Fruit fly (Drosophila melanogaster) whole organism, prepupa: ENCODE results near the gene Pex7.

Source experiments
- Blimp-1 ChIP-seq: fragments of 200-800 bp; sonication (Bioruptor generic); optimal IDR thresholded peaks from 3 replicates; lab custom pipeline; 2017; ENCODE audit warnings: missing biosample characterization, missing genetic modification characterization, mild to moderate bottlenecking, moderate library complexity, missing genetic modification reagents
- CG10631 ChIP-seq: fragments of 200-800 bp; sonication (Bioruptor generic); optimal IDR thresholded peaks from 2 replicates; lab custom pipeline; 2016; ENCODE audit warnings: missing biosample characterization, missing genetic modification characterization
- CG10669 ChIP-seq: fragments of 200-800 bp; sonication (Bioruptor generic); optimal IDR thresholded peaks from 3 replicates; lab custom pipeline; 2018; ENCODE audit warnings: missing biosample characterization, mild to moderate bottlenecking, missing genetic modification characterization, moderate library complexity
- CG11294 ChIP-seq: fragments of 200-800 bp; sonication (Bioruptor generic); IDR thresholded peaks from 2 replicates; pipeline ENCODE4 v1.3.6; 2022; ENCODE audit warnings: missing biosample characterization, missing genetic modification characterization
- CG11762 ChIP-seq: fragments of 200-800 bp; sonication (Bioruptor generic); optimal IDR thresholded peaks from 3 replicates; lab custom pipeline; 2016; ENCODE audit warnings: missing biosample characterization, missing genetic modification characterization; ENCODE audit not compliant: insufficient read depth
- CG11902 ChIP-seq: fragments of 200-800 bp; sonication (Bioruptor generic); optimal IDR thresholded peaks from 3 replicates; lab custom pipeline; 2016; ENCODE audit warnings: missing biosample characterization, missing genetic modification characterization
- CG1621 ChIP-seq: fragments of 200-800 bp; sonication (Bioruptor generic); optimal IDR thresholded peaks from 3 replicates; lab custom pipeline; 2018; ENCODE audit warnings: missing biosample characterization, mild to moderate bottlenecking, missing genetic modification characterization
- CG16779 ChIP-seq: fragments of 200-800 bp; sonication (Bioruptor generic); optimal IDR thresholded peaks from 3 replicates; lab custom pipeline; 2017; ENCODE audit warnings: missing biosample characterization, mild to moderate bottlenecking, missing genetic modification characterization
- CG3032 ChIP-seq: fragments of 200-800 bp; optimal IDR thresholded peaks from 2 replicates; lab custom pipeline; 2019; ENCODE audit warnings: missing biosample characterization, mild to moderate bottlenecking, missing genetic modification characterization, moderate library complexity
- CG31627 ChIP-seq: fragments of 200-800 bp; sonication (Bioruptor generic); optimal IDR thresholded peaks from 3 replicates; lab custom pipeline; 2016; ENCODE audit warnings: missing biosample characterization, missing genetic modification characterization
- CG32006 ChIP-seq: fragments of 200-800 bp; sonication (Bioruptor generic); optimal IDR thresholded peaks from 3 replicates; lab custom pipeline; 2017; ENCODE audit warnings: missing biosample characterization, mild to moderate bottlenecking, missing genetic modification characterization
- CG3919 ChIP-seq: fragments of 200-800 bp; sonication (Bioruptor generic); optimal IDR thresholded peaks from 3 replicates; lab custom pipeline; 2016; ENCODE audit warnings: missing biosample characterization, missing genetic modification characterization
- CG4318 ChIP-seq: fragments of 200-800 bp; sonication (Bioruptor generic); optimal IDR thresholded peaks from 3 replicates; lab custom pipeline; 2017; ENCODE audit warnings: missing biosample characterization, mild to moderate bottlenecking, missing genetic modification characterization
- CG6163 ChIP-seq: fragments of 200-800 bp; sonication (Bioruptor generic); IDR thresholded peaks from 3 replicates; pipeline ENCODE4 v1.3.6; 2022; ENCODE audit warnings: missing biosample characterization, missing genetic modification characterization
- CG6276 ChIP-seq: fragments of 200-800 bp; sonication (Bioruptor generic); optimal IDR thresholded peaks from 2 replicates; lab custom pipeline; 2017; ENCODE audit warnings: missing biosample characterization, mild to moderate bottlenecking, missing genetic modification characterization
- CG6792 ChIP-seq: fragments of 200-800 bp; sonication (Bioruptor generic); optimal IDR thresholded peaks from 3 replicates; lab custom pipeline; 2016; ENCODE audit warnings: missing biosample characterization, missing genetic modification characterization
- CG6854 ChIP-seq: fragments of 200-800 bp; sonication (Bioruptor generic); optimal IDR thresholded peaks from 2 replicates; lab custom pipeline; 2017; ENCODE audit warnings: missing biosample characterization, mild to moderate bottlenecking, missing genetic modification characterization
- CG7368 ChIP-seq: fragments of 200-800 bp; sonication (Bioruptor generic); optimal IDR thresholded peaks from 3 replicates; lab custom pipeline; 2016; ENCODE audit warnings: missing biosample characterization, missing genetic modification characterization
- CG8319 ChIP-seq: fragments of 200-800 bp; sonication (Bioruptor generic); optimal IDR thresholded peaks from 3 replicates; lab custom pipeline; 2016; ENCODE audit warnings: missing biosample characterization, missing genetic modification characterization
- CG8632 ChIP-seq: fragments of 200-800 bp; sonication (Bioruptor generic); optimal IDR thresholded peaks from 3 replicates; lab custom pipeline; 2016; ENCODE audit warnings: missing biosample characterization, missing genetic modification characterization
- Eip78C ChIP-seq: fragments of 200-800 bp; sonication (Bioruptor generic); peaks from one replicate; lab custom pipeline; 2016; ENCODE audit warnings: missing biosample characterization, missing genetic modification characterization
- Eip93F ChIP-seq: fragments of 200-800 bp; sonication (Bioruptor generic); optimal IDR thresholded peaks from 2 replicates; lab custom pipeline; 2016; ENCODE audit warnings: missing biosample characterization, mild to moderate bottlenecking, missing genetic modification characterization
- Ets21C ChIP-seq: fragments of 200-800 bp; sonication (Bioruptor generic); optimal IDR thresholded peaks from 3 replicates; lab custom pipeline; 2016; ENCODE audit warnings: missing biosample characterization, missing genetic modification characterization
- Gug ChIP-seq: fragments of 200-800 bp; sonication (Bioruptor generic); IDR thresholded peaks from 2 replicates; pipeline ENCODE4 v1.3.6; 2022; ENCODE audit warnings: missing biosample characterization, missing genetic modification characterization
- Hr38 ChIP-seq: sonication (Bioruptor generic); optimal IDR thresholded peaks from 2 replicates; lab custom pipeline; 2016; ENCODE audit warnings: missing biosample characterization, missing genetic modification characterization
- Hr39 ChIP-seq: fragments of 200-800 bp; sonication (Bioruptor generic); optimal IDR thresholded peaks from 2 replicates; lab custom pipeline; 2016; ENCODE audit warnings: missing biosample characterization, missing genetic modification characterization
- Met ChIP-seq: fragments of 200-800 bp; sonication (Bioruptor generic); optimal IDR thresholded peaks from 3 replicates; lab custom pipeline; 2016; ENCODE audit warnings: missing biosample characterization, missing genetic modification characterization
- OdsH ChIP-seq: fragments of 200-800 bp; sonication (Bioruptor generic); optimal IDR thresholded peaks from 3 replicates; lab custom pipeline; 2016; ENCODE audit warnings: missing biosample characterization, missing genetic modification characterization
- Smox ChIP-seq: fragments of 200-800 bp; sonication (Bioruptor generic); optimal IDR thresholded peaks from 3 replicates; lab custom pipeline; 2016; ENCODE audit warnings: missing biosample characterization, missing genetic modification characterization
- Sox15 ChIP-seq: fragments of 200-800 bp; sonication (Bioruptor generic); optimal IDR thresholded peaks from 3 replicates; lab custom pipeline; 2016; ENCODE audit warnings: missing biosample characterization, missing genetic modification characterization
- achi ChIP-seq: fragments of 200-800 bp; sonication (Bioruptor generic); optimal IDR thresholded peaks from 3 replicates; lab custom pipeline; 2016; ENCODE audit warnings: missing biosample characterization, missing genetic modification characterization
- acj6 ChIP-seq: fragments of 200-800 bp; sonication (Bioruptor generic); optimal IDR thresholded peaks from 3 replicates; lab custom pipeline; 2016; ENCODE audit warnings: missing biosample characterization, missing genetic modification characterization
- cyc ChIP-seq: fragments of 200-800 bp; sonication (Bioruptor generic); optimal IDR thresholded peaks from 3 replicates; lab custom pipeline; 2016; ENCODE audit warnings: missing biosample characterization, missing genetic modification characterization
- dsx ChIP-seq: fragments of 200-800 bp; optimal IDR thresholded peaks from 3 replicates; lab custom pipeline; 2019; ENCODE audit warnings: missing biosample characterization, mild to moderate bottlenecking, missing genetic modification characterization, moderate library complexity; ENCODE audit not compliant: poor library complexity, severe bottlenecking
- fd59A ChIP-seq: fragments of 200-800 bp; sonication (Bioruptor generic); optimal IDR thresholded peaks from 2 replicates; lab custom pipeline; 2017; ENCODE audit warnings: missing biosample characterization, mild to moderate bottlenecking, missing genetic modification characterization, missing genetic modification reagents
- fd85E ChIP-seq: fragments of 200-800 bp; sonication (Bioruptor generic); optimal IDR thresholded peaks from 3 replicates; lab custom pipeline; 2016; ENCODE audit warnings: missing biosample characterization, missing genetic modification characterization
- lz ChIP-seq: fragments of 200-800 bp; sonication (Bioruptor generic); optimal IDR thresholded peaks from 3 replicates; lab custom pipeline; 2016; ENCODE audit warnings: missing biosample characterization, missing genetic modification characterization
- pdm3 ChIP-seq: fragments of 200-800 bp; sonication (Bioruptor generic); optimal IDR thresholded peaks from 3 replicates; lab custom pipeline; 2016; ENCODE audit warnings: missing biosample characterization, missing genetic modification characterization
- salr ChIP-seq, 2 experiments: fragments of 200-800 bp; sonication (Bioruptor generic); optimal IDR thresholded peaks; 3 replicates each; lab custom pipeline; 2016 to 2018; ENCODE audit warnings: missing biosample characterization in 2 of 2, missing genetic modification characterization in 2 of 2, mild to moderate bottlenecking in 1 of 2
- spab ChIP-seq: fragments of 200-800 bp; sonication (Bioruptor generic); optimal IDR thresholded peaks from 2 replicates; lab custom pipeline; 2017; ENCODE audit warnings: missing biosample characterization, mild to moderate bottlenecking, missing genetic modification characterization, missing genetic modification reagents
- ss ChIP-seq, 2 experiments: fragments of 200-800 bp; sonication (Bioruptor generic); optimal IDR thresholded peaks; 2 replicates in 1 of 2; 3 replicates in 1 of 2; lab custom pipeline; 2017 to 2018; ENCODE audit warnings: mild to moderate bottlenecking in 2 of 2, missing biosample characterization in 2 of 2, missing genetic modification characterization in 2 of 2, moderate library complexity in 1 of 2
- svp ChIP-seq: fragments of 200-800 bp; sonication (Bioruptor generic); peaks from one replicate; lab custom pipeline; 2016; ENCODE audit warnings: missing biosample characterization, missing genetic modification characterization
- topi ChIP-seq: fragments of 200-800 bp; sonication (Bioruptor generic); optimal IDR thresholded peaks from 3 replicates; lab custom pipeline; 2016; ENCODE audit warnings: missing biosample characterization, missing genetic modification characterization
- vri ChIP-seq: fragments of 200-800 bp; sonication (Bioruptor generic); optimal IDR thresholded peaks from 3 replicates; lab custom pipeline; 2016; ENCODE audit warnings: missing biosample characterization, mild to moderate bottlenecking, missing genetic modification characterization

The Pex7 gene

dm6 chr3L:8661793-8662669 is 15.1 kb downstream of the Pex7 start (continued):
- peak; percentile 33 for TF ChIP-seq OdsH (GFP tag; lab: Kevin White, UChicago)
- no peak for TF ChIP-seq CG16779 (tag; lab: Kevin White, UChicago)
- peak; percentile 21 for TF ChIP-seq CG1621
- no peak for TF ChIP-seq Blimp-1 (GFP tag; lab: Kevin White, UChicago)
- TF ChIP-seq topi = peak; percentile 14
- peak; percentile 42 for TF ChIP-seq CG8632
- no peak for TF ChIP-seq CG32006
- peak in 1 of 2 experiments; percentile 32 for TF ChIP-seq ss (GFP tag; optimal IDR thresholded peaks at IDR 0.05; lab: Kevin White, UChicago)
- TF ChIP-seq CG31627 = no peak

dm6 chr3L:8666098-8666497 is 19.2 kb downstream of the Pex7 start:
- TF ChIP-seq fd59A = no peak
- TF ChIP-seq CG6276 = no peak
- no peak for TF ChIP-seq Gug (GFP tag; lab: Robert Waterston, UW)
- no peak for TF ChIP-seq CG1621
- no peak for TF ChIP-seq ss (GFP tag; optimal IDR thresholded peaks at IDR 0.05; lab: Kevin White, UChicago)
- TF ChIP-seq cyc (GFP tag; lab: Kevin White, UChicago) = no peak
- TF ChIP-seq pdm3 (GFP tag; lab: Kevin White, UChicago) = no peak
- no peak for TF ChIP-seq CG8632
- no peak for TF ChIP-seq CG6163 (GFP tag; lab: Robert Waterston, UW)
- TF ChIP-seq CG11762 (GFP tag; lab: Kevin White, UChicago) = no peak
- no peak for TF ChIP-seq achi (GFP tag; lab: Kevin White, UChicago)
- no peak for TF ChIP-seq lz (GFP tag; lab: Kevin White, UChicago)
- TF ChIP-seq CG31627 = no peak
- no peak for TF ChIP-seq CG32006

- TF ChIP-seq vri (GFP tag; lab: Kevin White, UChicago) (peak; percentile 78), spab (GFP tag; lab: Kevin White, UChicago) (peak; percentile 90), CG6854 (GFP tag; lab: Kevin White, UChicago) (peak; percentile 78), CG6792 (GFP tag; lab: Kevin White, UChicago) (peak; percentile 88), CG11294 (GFP tag; lab: Robert Waterston, UW) (no peak), Ets21C (peak; percentile 37), Smox (peak; percentile 77), Blimp-1 (GFP tag; lab: Kevin White, UChicago) (peak; percentile 66), CG3032 (tag; lab: Kevin White, UChicago) (peak; percentile 95), achi (GFP tag; lab: Kevin White, UChicago) (peak; percentile 92), CG8632 (peak; percentile 92), acj6 (GFP tag; lab: Kevin White, UChicago) (peak; percentile 88), dsx (GFP tag; lab: Kevin White, UChicago) (peak; percentile 93), Sox15 (GFP tag; lab: Kevin White, UChicago) (peak; percentile 71), salr (GFP tag; optimal IDR thresholded peaks at IDR 0.05; lab: Kevin White, UChicago) (peak; percentile 53 to 75), Met (GFP tag; lab: Kevin White, UChicago) (peak; percentile 84), Eip93F (peak; percentile 80), CG8319 (GFP tag; lab: Kevin White, UChicago) (peak; percentile 74), CG11902 (GFP tag; lab: Kevin White, UChicago) (peak; percentile 78), Eip78C (GFP tag; lab: Kevin White, UChicago) (peak; percentile 95), fd85E (GFP tag; lab: Kevin White, UChicago) (peak; percentile 52), Hr39 (peak; percentile 46), svp (peak; percentile 89), Hr38 (GFP tag; lab: Kevin White, UChicago) (no peak), CG1621 (peak; percentile 70), CG7368 (peak; percentile 75), CG4318 (peak; percentile 53), lz (GFP tag; lab: Kevin White, UChicago) (peak; percentile 65), fd59A (peak; percentile 88), CG10669 (GFP tag; lab: Kevin White, UChicago) (peak; percentile 89), CG16779 (tag; lab: Kevin White, UChicago) (peak; percentile 80), CG10631 (GFP tag; lab: Kevin White, UChicago) (peak; percentile 89), CG3919 (GFP tag; lab: Kevin White, UChicago) (peak; percentile 89)
Observed at dm6 chr3L:8667809-8668593, 21.1 kb downstream of the Pex7 start.
